Worm (Caenorhabditis elegans) whole organism, L3 larva: Measurements from ENCODE around the gene C09H10.4.
A peak's percentile ranks its signal among the peaks of the same experiment; 100 is the strongest.

Source experiments
- ZK546.5 ChIP-seq: sonication (generic microtip); optimal IDR thresholded peaks from 2 replicates; lab custom pipeline; 2017; ENCODE audit warnings: missing biosample characterization, missing genetic modification characterization
- ama-1 ChIP-seq: fragments of 150-350 bp; optimal IDR thresholded peaks from 2 replicates; lab custom pipeline; 2018
- ceh-16 ChIP-seq: sonication (generic microtip); optimal IDR thresholded peaks from 2 replicates; lab custom pipeline; 2017; ENCODE audit warnings: missing biosample characterization, missing genetic modification characterization
- ceh-28 ChIP-seq: fragments of 150-350 bp; optimal IDR thresholded peaks from 2 replicates; lab custom pipeline; 2014; ENCODE audit warnings: missing biosample characterization, missing genetic modification reagents, missing genetic modification characterization
- ceh-82 ChIP-seq: fragments of 150-350 bp; optimal IDR thresholded peaks from 2 replicates; lab custom pipeline; 2014; ENCODE audit warnings: missing biosample characterization, missing genetic modification characterization
- ceh-9 ChIP-seq: sonication (generic microtip); optimal IDR thresholded peaks from 2 replicates; lab custom pipeline; 2018; ENCODE audit warnings: missing biosample characterization, missing genetic modification characterization
- daf-12 ChIP-seq: fragments of 150-350 bp; optimal IDR thresholded peaks from 2 replicates; lab custom pipeline; 2014; ENCODE audit warnings: missing biosample characterization, missing genetic modification reagents, missing genetic modification characterization
- egl-27 ChIP-seq: sonication (generic microtip); optimal IDR thresholded peaks from 4 replicates; lab custom pipeline; 2017; ENCODE audit warnings: missing biosample characterization, missing genetic modification reagents, missing genetic modification characterization
- egl-5 ChIP-seq: fragments of 150-350 bp; optimal IDR thresholded peaks from 2 replicates; lab custom pipeline; 2017; ENCODE audit warnings: missing biosample characterization, missing genetic modification reagents, missing genetic modification characterization, inconsistent platforms
- elt-1 ChIP-seq: fragments of 150-350 bp; optimal IDR thresholded peaks from 2 replicates; lab custom pipeline; 2014; ENCODE audit warnings: missing biosample characterization, missing genetic modification characterization
- elt-2 ChIP-seq: sonication (generic microtip); optimal IDR thresholded peaks from 2 replicates; lab custom pipeline; 2016; ENCODE audit warnings: missing genetic modification reagents, mild to moderate bottlenecking, missing genetic modification characterization, missing compliant biosample characterization
- elt-3 ChIP-seq, 3 experiments: fragments of 150-350 bp in 1 of 3; sonication (generic microtip) in 2 of 3; optimal IDR thresholded peaks; 2 replicates in 2 of 3; 4 replicates in 1 of 3; lab custom pipeline; 2014 to 2017; ENCODE audit warnings: missing biosample characterization in 3 of 3, missing genetic modification characterization in 3 of 3
- eor-1 ChIP-seq, 2 experiments: fragments of 150-350 bp; optimal IDR thresholded peaks; 2 replicates each; lab custom pipeline; 2014 to 2018; ENCODE audit warnings: missing biosample characterization in 2 of 2, missing genetic modification characterization in 2 of 2
- fkh-10 ChIP-seq: sonication (generic microtip); optimal IDR thresholded peaks from 2 replicates; lab custom pipeline; 2017; ENCODE audit warnings: missing biosample characterization, missing genetic modification reagents, missing genetic modification characterization
- fkh-2 ChIP-seq: fragments of 150-350 bp; optimal IDR thresholded peaks from 2 replicates; lab custom pipeline; 2014; ENCODE audit warnings: missing biosample characterization, missing genetic modification reagents, missing genetic modification characterization
- fos-1 ChIP-seq: fragments of 150-350 bp; optimal IDR thresholded peaks from 2 replicates; lab custom pipeline; 2014; ENCODE audit warnings: missing biosample characterization, missing genetic modification characterization
- mdl-1 ChIP-seq: fragments of 150-350 bp; optimal IDR thresholded peaks from 2 replicates; lab custom pipeline; 2014; ENCODE audit warnings: missing biosample characterization, missing genetic modification characterization
- mml-1 ChIP-seq: fragments of 150-350 bp; sonication (generic microtip); optimal IDR thresholded peaks from 3 replicates; lab custom pipeline; 2014; ENCODE audit warnings: missing biosample characterization, missing genetic modification characterization
- nfya-1 ChIP-seq: sonication (generic microtip); optimal IDR thresholded peaks from 2 replicates; lab custom pipeline; 2017; ENCODE audit warnings: missing genetic modification characterization, mild to moderate bottlenecking, missing compliant biosample characterization, antibody characterized with exemption, moderate library complexity; ENCODE audit not compliant: insufficient read depth
- nhr-12 ChIP-seq: fragments of 150-350 bp; optimal IDR thresholded peaks from 2 replicates; lab custom pipeline; 2014; ENCODE audit warnings: missing biosample characterization, missing genetic modification characterization
- nhr-237 ChIP-seq: fragments of 150-350 bp; optimal IDR thresholded peaks from 2 replicates; lab custom pipeline; 2014; ENCODE audit warnings: missing biosample characterization, missing genetic modification characterization
- nhr-28 ChIP-seq: fragments of 150-350 bp; optimal IDR thresholded peaks from 2 replicates; lab custom pipeline; 2014; ENCODE audit warnings: missing biosample characterization, missing genetic modification characterization
- nhr-43 ChIP-seq: sonication (generic microtip); optimal IDR thresholded peaks from 2 replicates; lab custom pipeline; 2016; ENCODE audit warnings: mild to moderate bottlenecking, missing genetic modification characterization, missing compliant biosample characterization; ENCODE audit not compliant: poor library complexity, severe bottlenecking
- nhr-67 ChIP-seq: fragments of 150-350 bp; optimal IDR thresholded peaks from 2 replicates; lab custom pipeline; 2014; ENCODE audit warnings: missing biosample characterization, missing genetic modification characterization
- nhr-76 ChIP-seq: fragments of 150-350 bp; sonication (generic microtip); optimal IDR thresholded peaks from 5 replicates; lab custom pipeline; 2014; ENCODE audit warnings: missing biosample characterization, missing genetic modification characterization
- nhr-77 ChIP-seq: fragments of 150-350 bp; optimal IDR thresholded peaks from 2 replicates; lab custom pipeline; 2014; ENCODE audit warnings: missing biosample characterization, missing genetic modification characterization
- pha-4 ChIP-seq: fragments of 150-350 bp; optimal IDR thresholded peaks from 2 replicates; lab custom pipeline; 2014; ENCODE audit warnings: missing biosample characterization, missing genetic modification reagents, missing genetic modification characterization
- pqm-1 ChIP-seq: fragments of 150-350 bp; optimal IDR thresholded peaks from 2 replicates; lab custom pipeline; 2017; ENCODE audit warnings: missing biosample characterization, missing genetic modification characterization, inconsistent platforms
- snpc-4 ChIP-seq: fragments of 150-350 bp; optimal IDR thresholded peaks from 2 replicates; lab custom pipeline; 2014; ENCODE audit warnings: missing biosample characterization, missing genetic modification characterization
- unc-39 ChIP-seq: sonication (generic microtip); optimal IDR thresholded peaks from 4 replicates; lab custom pipeline; 2017; ENCODE audit warnings: missing biosample characterization, missing genetic modification characterization
- unc-62 ChIP-seq: fragments of 150-350 bp; sonication (generic microtip); optimal IDR thresholded peaks from 4 replicates; lab custom pipeline; 2014; ENCODE audit warnings: missing biosample characterization, missing genetic modification reagents, missing genetic modification characterization
- zag-1 ChIP-seq: fragments of 150-350 bp; optimal IDR thresholded peaks from 2 replicates; lab custom pipeline; 2014; ENCODE audit warnings: missing biosample characterization, missing genetic modification characterization
- ztf-11 ChIP-seq: fragments of 150-350 bp; optimal IDR thresholded peaks from 2 replicates; lab custom pipeline; 2014; ENCODE audit warnings: missing biosample characterization, missing genetic modification characterization
- ztf-4 ChIP-seq: fragments of 150-350 bp; optimal IDR thresholded peaks from 2 replicates; lab custom pipeline; 2014; ENCODE audit warnings: missing biosample characterization, missing genetic modification characterization

The C09H10.4 gene

ce11 chrII:11089356-11089755 lies 10.6 kb upstream of the C09H10.4 start, which contains the start of gene unc-53:
Gene unc-53 (minus strand): TSS chrII:11089456.
- no peak for TF ChIP-seq nhr-76 (tag; lab: Kevin White, UChicago)
- TF ChIP-seq ztf-11, result no peak
- TF ChIP-seq elt-3 (tag; optimal IDR thresholded peaks at IDR 0.05; lab: Kevin White, UChicago), result no peak
- no peak for TF ChIP-seq nfya-1 (tag; lab: Kevin White, UChicago)
- TF ChIP-seq nhr-12 (tag; lab: Kevin White, UChicago), result no peak
- TF ChIP-seq fkh-2 (tag; lab: Kevin White, UChicago), result no peak
- no peak for TF ChIP-seq mml-1 (tag; lab: Kevin White, UChicago)
- no peak for TF ChIP-seq ZK546.5 (tag; lab: Kevin White, UChicago)
- TF ChIP-seq pqm-1 (tag; lab: Kevin White, UChicago), result no peak
- no peak for TF ChIP-seq egl-27 (tag; lab: Kevin White, UChicago)
- no peak for TF ChIP-seq egl-5 (tag; lab: Kevin White, UChicago)
- no peak for TF ChIP-seq ceh-82 (tag; lab: Kevin White, UChicago)
- TF ChIP-seq ceh-9 (tag; lab: Kevin White, UChicago), result no peak

DNA sequence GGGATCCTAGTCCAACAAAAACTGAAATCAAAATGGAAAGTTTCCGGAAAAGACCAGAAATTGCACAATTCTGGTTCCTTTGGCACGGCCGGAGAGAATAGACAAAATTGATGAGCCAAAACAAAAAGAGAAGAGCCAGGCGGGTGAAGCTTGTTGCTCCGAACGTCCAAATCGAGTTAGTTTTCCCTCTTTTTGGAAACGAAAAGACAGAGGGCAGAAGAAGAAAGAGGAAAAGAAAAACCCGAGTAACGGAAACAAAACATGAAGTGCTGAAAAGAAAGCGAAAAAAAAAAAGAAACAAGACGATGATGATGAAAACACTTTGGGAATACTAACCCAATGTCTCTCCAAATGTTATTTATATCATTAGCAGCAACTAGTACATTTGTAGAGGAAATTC lies 8.4 kb upstream of the C09H10.4 start:
- TF ChIP-seq fkh-10 (GFP tag; lab: Kevin White, UChicago), result peak; percentile 22
- TF ChIP-seq nfya-1 (tag; lab: Kevin White, UChicago), result peak; percentile 16
- TF ChIP-seq ztf-4 (tag; lab: Kevin White, UChicago), result no peak
- TF ChIP-seq, all 47 proteins: peak for 2

DNA sequence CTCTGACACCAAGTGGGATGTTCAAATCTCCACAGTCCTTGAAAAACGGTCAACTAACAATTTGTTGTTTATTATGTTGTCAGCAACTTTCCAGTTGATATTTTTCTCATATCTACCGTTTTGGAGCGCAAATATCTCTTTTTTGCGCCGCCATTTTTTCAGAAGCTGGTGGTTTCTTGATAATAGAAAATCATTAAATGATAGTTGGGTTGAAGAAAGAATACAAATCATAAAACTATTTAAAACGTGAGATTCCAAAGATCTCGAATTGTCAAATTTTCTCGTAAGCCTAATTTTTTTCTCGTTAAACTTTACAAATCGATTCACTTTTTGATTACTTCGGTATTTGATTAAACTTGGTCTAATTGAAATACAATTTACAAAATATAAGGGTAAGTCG lies 7.5 kb upstream of the C09H10.4 start, which contains the start of gene rpl-42:
rpl-42 (plus strand) TSS at position 301 of the 400 bp plus-strand sequence.
- TF ChIP-seq nhr-76 (tag; lab: Kevin White, UChicago), result no peak
- TF ChIP-seq nhr-77 (tag; lab: Kevin White, UChicago), result no peak
- no peak for TF ChIP-seq ceh-16 (tag; lab: Kevin White, UChicago)
- TF ChIP-seq ceh-28 (tag; lab: Kevin White, UChicago), result no peak
- no peak for TF ChIP-seq fkh-2 (tag; lab: Kevin White, UChicago)
- TF ChIP-seq nhr-237 (tag; lab: Kevin White, UChicago), result no peak
- TF ChIP-seq ztf-4 (tag; lab: Kevin White, UChicago), result no peak
- TF ChIP-seq daf-12 (tag; lab: Kevin White, UChicago), result no peak
- no peak for TF ChIP-seq unc-62 (GFP tag; lab: Kevin White, UChicago)
- no peak for TF ChIP-seq ceh-9 (tag; lab: Kevin White, UChicago)
- no peak for TF ChIP-seq eor-1 (tag; optimal IDR thresholded peaks at IDR 0.05; lab: Kevin White, UChicago)
- no peak for TF ChIP-seq elt-1 (tag; lab: Kevin White, UChicago)
- no peak for TF ChIP-seq unc-39
- no peak for TF ChIP-seq ztf-11
- TF ChIP-seq fos-1 (tag; lab: Kevin White, UChicago), result no peak

DNA sequence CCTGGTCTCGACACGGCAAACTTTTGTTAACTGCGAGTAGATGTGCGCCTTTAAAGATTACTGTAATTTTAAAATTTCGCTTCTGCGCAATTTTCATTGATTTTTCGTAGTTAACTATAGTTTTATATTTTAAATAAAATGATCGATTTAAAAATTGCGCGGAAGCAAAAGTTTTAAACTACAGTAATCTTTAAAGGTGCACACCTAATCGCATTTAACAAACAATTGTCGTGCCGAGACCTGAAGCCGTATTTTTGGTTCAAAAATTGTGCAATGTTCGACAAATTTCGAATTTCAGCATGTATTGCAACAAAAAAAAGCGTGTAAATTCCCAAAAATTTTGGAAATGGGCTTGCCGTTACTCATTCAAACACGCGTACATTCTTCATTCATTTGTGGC lies 5.5 kb upstream of the C09H10.4 start:
- TF ChIP-seq pha-4, result no peak
- TF ChIP-seq ceh-16 (tag; lab: Kevin White, UChicago), result no peak
- TF ChIP-seq snpc-4 (tag; lab: Kevin White, UChicago), result no peak
- TF ChIP-seq mdl-1 (tag; lab: Kevin White, UChicago), result no peak
- no peak for TF ChIP-seq nhr-43 (tag; lab: Kevin White, UChicago)
- TF ChIP-seq daf-12 (tag; lab: Kevin White, UChicago), result no peak
- no peak for TF ChIP-seq nhr-28 (tag; lab: Kevin White, UChicago)
- TF ChIP-seq nfya-1 (tag; lab: Kevin White, UChicago), result no peak
- no peak for TF ChIP-seq fos-1 (tag; lab: Kevin White, UChicago)
- no peak for TF ChIP-seq elt-2
- TF ChIP-seq ama-1 (lab: Kevin White, UChicago), result no peak
- no peak for TF ChIP-seq eor-1 (tag; optimal IDR thresholded peaks at IDR 0.05; lab: Kevin White, UChicago)
- TF ChIP-seq unc-39, result no peak
- TF ChIP-seq nhr-76 (tag; lab: Kevin White, UChicago), result no peak
- no peak for TF ChIP-seq ceh-28 (tag; lab: Kevin White, UChicago)
- no peak for TF ChIP-seq nhr-67
- no peak for TF ChIP-seq nhr-237 (tag; lab: Kevin White, UChicago)
- TF ChIP-seq elt-3 (tag; optimal IDR thresholded peaks at IDR 0.05; lab: Kevin White, UChicago), result no peak
- TF ChIP-seq zag-1, result no peak
